Worm (Caenorhabditis elegans) whole organism, mixed stage, embryonic: Measurements from ENCODE around the gene gro-1.

ENCODE experiments used
- lsy-2 ChIP-seq: fragments of 150-350 bp; optimal IDR thresholded peaks from 2 replicates; lab custom pipeline; 2014; ENCODE audit warnings: missing biosample characterization, missing genetic modification characterization
- snpc-4 ChIP-seq: fragments of 150-350 bp; optimal IDR thresholded peaks from 2 replicates; lab custom pipeline; 2014; ENCODE audit warnings: missing biosample characterization, missing genetic modification characterization

DNA sequence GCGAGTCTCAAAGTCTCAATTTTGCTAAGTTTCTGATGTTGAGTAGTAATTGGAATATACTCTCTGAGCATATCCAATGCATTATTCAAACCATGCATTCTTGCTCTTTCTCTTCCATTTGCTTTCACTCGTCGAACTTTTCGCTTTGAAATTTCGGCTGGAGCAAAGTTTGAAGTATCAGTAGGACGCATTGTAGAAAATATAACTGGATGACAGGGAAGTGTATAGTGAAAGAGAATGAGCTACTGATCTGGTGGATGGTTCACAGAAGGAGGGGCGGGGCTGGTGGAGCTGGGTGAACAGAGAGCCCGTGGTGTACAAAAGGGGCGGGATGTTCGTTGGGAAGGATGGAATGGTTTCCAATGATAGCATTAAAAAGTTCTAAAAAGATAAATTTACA, 23.1 kb upstream of the gro-1 start:
- TF ChIP-seq lsy-2 (tag; lab: Kevin White, UChicago) (no peak), snpc-4 (tag; lab: Kevin White, UChicago) (no peak)
